Worm (Caenorhabditis elegans): ENCODE results near the gene nhr-28.
A peak's percentile ranks its signal among the peaks of the same experiment; 100 is the strongest.

nhr-28 gene

ce11 chrX:16324222-16324621 lies 30.6 kb upstream of the nhr-28 start:
- no peak for TF ChIP-seq tra-4 (tag; optimal IDR thresholded peaks at IDR 0.05)
- TF ChIP-seq ceh-13 (GFP tag; optimal IDR thresholded peaks at IDR 0.05): no peak
- no peak for TF ChIP-seq flt-1 (GFP tag; IDR thresholded peaks at IDR 0.05)
- TF ChIP-seq ama-1 (optimal IDR thresholded peaks at IDR 0.05): no peak
- no peak for TF ChIP-seq hmbx-1 (tag; optimal IDR thresholded peaks at IDR 0.05)

- TF ChIP-seq F13C5.2 (tag; optimal IDR thresholded peaks at IDR 0.05) (no peak), ets-7 (tag; optimal IDR thresholded peaks at IDR 0.05) (no peak), tra-4 (tag; optimal IDR thresholded peaks at IDR 0.05) (no peak)
Measured at ce11 chrX:16327229-16327628, 27.5 kb upstream of the nhr-28 start.

ce11 chrX:16328328-16328727 lies 26.4 kb upstream of the nhr-28 start, which contains the start of gene C11G6.2:
C11G6.2 (plus strand) TSS chrX:16328628.
- TF ChIP-seq ceh-13 (GFP tag; optimal IDR thresholded peaks at IDR 0.05) (no peak), hmbx-1 (tag; optimal IDR thresholded peaks at IDR 0.05) (no peak), sea-1 (GFP tag; conservative IDR thresholded peaks at IDR 0.05) (no peak), F13C5.2 (tag; optimal IDR thresholded peaks at IDR 0.05) (no peak), aly-1 (tag; optimal IDR thresholded peaks at IDR 0.05) (no peak), ceh-36 (tag; optimal IDR thresholded peaks at IDR 0.05) (no peak), ets-7 (tag; optimal IDR thresholded peaks at IDR 0.05) (no peak), scrt-1 (GFP tag; IDR thresholded peaks at IDR 0.05) (no peak), hmg-4 (GFP tag; optimal IDR thresholded peaks at IDR 0.05) (no peak), B0310.2 (tag; optimal IDR thresholded peaks at IDR 0.05) (no peak)

- TF ChIP-seq scrt-1 (GFP tag; IDR thresholded peaks at IDR 0.05) (no peak), ceh-36 (tag; optimal IDR thresholded peaks at IDR 0.05) (no peak), flt-1 (GFP tag; IDR thresholded peaks at IDR 0.05) (no peak), ets-7 (tag; optimal IDR thresholded peaks at IDR 0.05) (no peak), hmg-4 (GFP tag; optimal IDR thresholded peaks at IDR 0.05) (no peak), aly-1 (tag; optimal IDR thresholded peaks at IDR 0.05) (no peak), tra-4 (tag; optimal IDR thresholded peaks at IDR 0.05) (no peak), tbx-11 (GFP tag; IDR thresholded peaks at IDR 0.05) (no peak), ama-1 (optimal IDR thresholded peaks at IDR 0.05) (no peak), hmbx-1 (tag; optimal IDR thresholded peaks at IDR 0.05) (no peak), B0310.2 (tag; optimal IDR thresholded peaks at IDR 0.05) (no peak), pes-1 (GFP tag; IDR thresholded peaks at IDR 0.05) (no peak), hnd-1 (tag; optimal IDR thresholded peaks at IDR 0.05) (no peak), F13C5.2 (tag; optimal IDR thresholded peaks at IDR 0.05) (no peak), ceh-13 (GFP tag; optimal IDR thresholded peaks at IDR 0.05) (no peak), sea-1 (GFP tag; conservative IDR thresholded peaks at IDR 0.05) (no peak), tbx-37 (GFP tag; conservative IDR thresholded peaks at IDR 0.05) (no peak)
Measured at ce11 chrX:16331425-16331824, 23.4 kb upstream of the nhr-28 start.

ce11 chrX:16331932-16332485 lies 22.8 kb upstream of the nhr-28 start, which contains the start of gene taf-3:
taf-3 (plus strand) TSS chrX:16332435.
- TF ChIP-seq tbx-11 (GFP tag; IDR thresholded peaks at IDR 0.05) (no peak), F13C5.2 (tag; optimal IDR thresholded peaks at IDR 0.05) (peak; percentile 22)

- TF ChIP-seq aly-1 (tag; optimal IDR thresholded peaks at IDR 0.05) (no peak), tbx-37 (GFP tag; conservative IDR thresholded peaks at IDR 0.05) (no peak), B0310.2 (tag; optimal IDR thresholded peaks at IDR 0.05) (no peak), ceh-36 (tag; optimal IDR thresholded peaks at IDR 0.05) (no peak), hmbx-1 (tag; optimal IDR thresholded peaks at IDR 0.05) (no peak), hmg-4 (GFP tag; optimal IDR thresholded peaks at IDR 0.05) (no peak), ceh-13 (GFP tag; optimal IDR thresholded peaks at IDR 0.05) (no peak), flt-1 (GFP tag; IDR thresholded peaks at IDR 0.05) (no peak), ets-7 (tag; optimal IDR thresholded peaks at IDR 0.05) (no peak)
Measured at ce11 chrX:16335396-16335795, 19.4 kb upstream of the nhr-28 start.

- TF ChIP-seq ceh-13 (GFP tag; optimal IDR thresholded peaks at IDR 0.05) (no peak), hmg-4 (GFP tag; optimal IDR thresholded peaks at IDR 0.05) (no peak), aly-1 (tag; optimal IDR thresholded peaks at IDR 0.05) (no peak), hmbx-1 (tag; optimal IDR thresholded peaks at IDR 0.05) (no peak), tbx-11 (GFP tag; IDR thresholded peaks at IDR 0.05) (no peak), hnd-1 (tag; optimal IDR thresholded peaks at IDR 0.05) (no peak), F13C5.2 (tag; optimal IDR thresholded peaks at IDR 0.05) (no peak), flt-1 (GFP tag; IDR thresholded peaks at IDR 0.05) (no peak), tra-4 (tag; optimal IDR thresholded peaks at IDR 0.05) (no peak), pes-1 (GFP tag; IDR thresholded peaks at IDR 0.05) (no peak), ets-7 (tag; optimal IDR thresholded peaks at IDR 0.05) (no peak), ceh-36 (tag; optimal IDR thresholded peaks at IDR 0.05) (no peak)
Measured at ce11 chrX:16336940-16337339, 17.8 kb upstream of the nhr-28 start.

ce11 chrX:16337399-16337798 lies 17.4 kb upstream of the nhr-28 start:
- no peak for TF ChIP-seq aly-1 (tag; optimal IDR thresholded peaks at IDR 0.05)

ce11 chrX:16339207-16339606 lies 15.6 kb upstream of the nhr-28 start:
- no peak for TF ChIP-seq sea-1 (GFP tag; conservative IDR thresholded peaks at IDR 0.05)
- no peak for TF ChIP-seq ceh-36 (tag; optimal IDR thresholded peaks at IDR 0.05)
- no peak for TF ChIP-seq tbx-37 (GFP tag; conservative IDR thresholded peaks at IDR 0.05)
- TF ChIP-seq hnd-1 (tag; optimal IDR thresholded peaks at IDR 0.05): no peak
- TF ChIP-seq tra-4 (tag; optimal IDR thresholded peaks at IDR 0.05): no peak
- TF ChIP-seq ama-1 (optimal IDR thresholded peaks at IDR 0.05): no peak
- no peak for TF ChIP-seq tbx-11 (GFP tag; IDR thresholded peaks at IDR 0.05)
- TF ChIP-seq aly-1 (tag; optimal IDR thresholded peaks at IDR 0.05): no peak
- no peak for TF ChIP-seq pes-1 (GFP tag; IDR thresholded peaks at IDR 0.05)
- no peak for TF ChIP-seq flt-1 (GFP tag; IDR thresholded peaks at IDR 0.05)
- TF ChIP-seq hmbx-1 (tag; optimal IDR thresholded peaks at IDR 0.05): no peak
- no peak for TF ChIP-seq ceh-13 (GFP tag; optimal IDR thresholded peaks at IDR 0.05)
- no peak for TF ChIP-seq ets-7 (tag; optimal IDR thresholded peaks at IDR 0.05)
- no peak for TF ChIP-seq hmg-4 (GFP tag; optimal IDR thresholded peaks at IDR 0.05)
- no peak for TF ChIP-seq F13C5.2 (tag; optimal IDR thresholded peaks at IDR 0.05)
- TF ChIP-seq scrt-1 (GFP tag; IDR thresholded peaks at IDR 0.05): no peak
- TF ChIP-seq B0310.2 (tag; optimal IDR thresholded peaks at IDR 0.05): no peak
